Worm (Caenorhabditis elegans) whole organism, L3 larva: ENCODE results near the gene C50E3.11.

Experiments
- R02D3.7 ChIP-seq: fragments of 150-350 bp; optimal IDR thresholded peaks from 2 replicates; lab custom pipeline; 2014; ENCODE audit warnings: missing biosample characterization, missing genetic modification characterization
- ZK546.5 ChIP-seq: sonication (generic microtip); optimal IDR thresholded peaks from 2 replicates; lab custom pipeline; 2017; ENCODE audit warnings: missing biosample characterization, missing genetic modification characterization
- aly-2 ChIP-seq: fragments of 150-350 bp; optimal IDR thresholded peaks from 2 replicates; lab custom pipeline; 2014; ENCODE audit warnings: missing biosample characterization, missing genetic modification characterization
- ama-1 ChIP-seq: fragments of 150-350 bp; optimal IDR thresholded peaks from 2 replicates; lab custom pipeline; 2018
- ceh-16 ChIP-seq: sonication (generic microtip); optimal IDR thresholded peaks from 2 replicates; lab custom pipeline; 2017; ENCODE audit warnings: missing biosample characterization, missing genetic modification characterization
- ceh-28 ChIP-seq: fragments of 150-350 bp; optimal IDR thresholded peaks from 2 replicates; lab custom pipeline; 2014; ENCODE audit warnings: missing biosample characterization, missing genetic modification reagents, missing genetic modification characterization
- ceh-82 ChIP-seq: fragments of 150-350 bp; optimal IDR thresholded peaks from 2 replicates; lab custom pipeline; 2014; ENCODE audit warnings: missing biosample characterization, missing genetic modification characterization
- ceh-9 ChIP-seq: sonication (generic microtip); optimal IDR thresholded peaks from 2 replicates; lab custom pipeline; 2018; ENCODE audit warnings: missing biosample characterization, missing genetic modification characterization
- daf-12 ChIP-seq: fragments of 150-350 bp; optimal IDR thresholded peaks from 2 replicates; lab custom pipeline; 2014; ENCODE audit warnings: missing biosample characterization, missing genetic modification reagents, missing genetic modification characterization
- egl-27 ChIP-seq: sonication (generic microtip); optimal IDR thresholded peaks from 4 replicates; lab custom pipeline; 2017; ENCODE audit warnings: missing biosample characterization, missing genetic modification reagents, missing genetic modification characterization
- egl-5 ChIP-seq: fragments of 150-350 bp; optimal IDR thresholded peaks from 2 replicates; lab custom pipeline; 2017; ENCODE audit warnings: missing biosample characterization, missing genetic modification reagents, missing genetic modification characterization, inconsistent platforms
- elt-1 ChIP-seq: fragments of 150-350 bp; optimal IDR thresholded peaks from 2 replicates; lab custom pipeline; 2014; ENCODE audit warnings: missing biosample characterization, missing genetic modification characterization
- elt-2 ChIP-seq: sonication (generic microtip); optimal IDR thresholded peaks from 2 replicates; lab custom pipeline; 2016; ENCODE audit warnings: missing genetic modification reagents, mild to moderate bottlenecking, missing genetic modification characterization, missing compliant biosample characterization
- elt-3 ChIP-seq, 3 experiments: fragments of 150-350 bp in 1 of 3; sonication (generic microtip) in 2 of 3; optimal IDR thresholded peaks; 2 replicates in 2 of 3; 4 replicates in 1 of 3; lab custom pipeline; 2014 to 2017; ENCODE audit warnings: missing biosample characterization in 3 of 3, missing genetic modification characterization in 3 of 3
- eor-1 ChIP-seq, 2 experiments: fragments of 150-350 bp; optimal IDR thresholded peaks; 2 replicates each; lab custom pipeline; 2014 to 2018; ENCODE audit warnings: missing biosample characterization in 2 of 2, missing genetic modification characterization in 2 of 2
- fkh-10 ChIP-seq: sonication (generic microtip); optimal IDR thresholded peaks from 2 replicates; lab custom pipeline; 2017; ENCODE audit warnings: missing biosample characterization, missing genetic modification reagents, missing genetic modification characterization
- fkh-2 ChIP-seq: fragments of 150-350 bp; optimal IDR thresholded peaks from 2 replicates; lab custom pipeline; 2014; ENCODE audit warnings: missing biosample characterization, missing genetic modification reagents, missing genetic modification characterization
- fos-1 ChIP-seq: fragments of 150-350 bp; optimal IDR thresholded peaks from 2 replicates; lab custom pipeline; 2014; ENCODE audit warnings: missing biosample characterization, missing genetic modification characterization
- hmg-11 ChIP-seq: sonication (generic microtip); optimal IDR thresholded peaks from 2 replicates; lab custom pipeline; 2016; ENCODE audit warnings: missing genetic modification characterization, missing compliant biosample characterization
- jun-1 ChIP-seq: fragments of 150-350 bp; optimal IDR thresholded peaks from 2 replicates; lab custom pipeline; 2014; ENCODE audit warnings: missing biosample characterization, missing genetic modification reagents, missing genetic modification characterization
- lin-15B ChIP-seq: fragments of 150-350 bp; optimal IDR thresholded peaks from 2 replicates; lab custom pipeline; 2014; ENCODE audit warnings: missing biosample characterization, missing genetic modification characterization
- lin-39 ChIP-seq: fragments of 150-350 bp; optimal IDR thresholded peaks from 2 replicates; lab custom pipeline; 2018; ENCODE audit warnings: missing biosample characterization, missing genetic modification reagents, missing genetic modification characterization
- lsy-12 ChIP-seq: sonication (generic microtip); optimal IDR thresholded peaks from 2 replicates; lab custom pipeline; 2016; ENCODE audit warnings: mild to moderate bottlenecking, missing genetic modification characterization, missing compliant biosample characterization
- mdl-1 ChIP-seq: fragments of 150-350 bp; optimal IDR thresholded peaks from 2 replicates; lab custom pipeline; 2014; ENCODE audit warnings: missing biosample characterization, missing genetic modification characterization
- mml-1 ChIP-seq: fragments of 150-350 bp; sonication (generic microtip); optimal IDR thresholded peaks from 3 replicates; lab custom pipeline; 2014; ENCODE audit warnings: missing biosample characterization, missing genetic modification characterization
- nfya-1 ChIP-seq: sonication (generic microtip); optimal IDR thresholded peaks from 2 replicates; lab custom pipeline; 2017; ENCODE audit warnings: missing genetic modification characterization, mild to moderate bottlenecking, missing compliant biosample characterization, antibody characterized with exemption, moderate library complexity; ENCODE audit not compliant: insufficient read depth
- nhr-11 ChIP-seq: fragments of 150-350 bp; optimal IDR thresholded peaks from 2 replicates; lab custom pipeline; 2014; ENCODE audit warnings: missing biosample characterization, missing genetic modification characterization
- nhr-12 ChIP-seq: fragments of 150-350 bp; optimal IDR thresholded peaks from 2 replicates; lab custom pipeline; 2014; ENCODE audit warnings: missing biosample characterization, missing genetic modification characterization
- nhr-23 ChIP-seq: fragments of 150-350 bp; optimal IDR thresholded peaks from 2 replicates; lab custom pipeline; 2014; ENCODE audit warnings: missing biosample characterization, missing genetic modification reagents, missing genetic modification characterization
- nhr-237 ChIP-seq: fragments of 150-350 bp; optimal IDR thresholded peaks from 2 replicates; lab custom pipeline; 2014; ENCODE audit warnings: missing biosample characterization, missing genetic modification characterization
- nhr-25 ChIP-seq: sonication (generic microtip); optimal IDR thresholded peaks from 2 replicates; lab custom pipeline; 2017; ENCODE audit warnings: missing biosample characterization, missing genetic modification characterization
- nhr-28 ChIP-seq: fragments of 150-350 bp; optimal IDR thresholded peaks from 2 replicates; lab custom pipeline; 2014; ENCODE audit warnings: missing biosample characterization, missing genetic modification characterization
- nhr-43 ChIP-seq: sonication (generic microtip); optimal IDR thresholded peaks from 2 replicates; lab custom pipeline; 2016; ENCODE audit warnings: mild to moderate bottlenecking, missing genetic modification characterization, missing compliant biosample characterization; ENCODE audit not compliant: poor library complexity, severe bottlenecking
- nhr-67 ChIP-seq: fragments of 150-350 bp; optimal IDR thresholded peaks from 2 replicates; lab custom pipeline; 2014; ENCODE audit warnings: missing biosample characterization, missing genetic modification characterization
- nhr-76 ChIP-seq: fragments of 150-350 bp; sonication (generic microtip); optimal IDR thresholded peaks from 5 replicates; lab custom pipeline; 2014; ENCODE audit warnings: missing biosample characterization, missing genetic modification characterization
- nhr-77 ChIP-seq: fragments of 150-350 bp; optimal IDR thresholded peaks from 2 replicates; lab custom pipeline; 2014; ENCODE audit warnings: missing biosample characterization, missing genetic modification characterization
- pha-4 ChIP-seq: fragments of 150-350 bp; optimal IDR thresholded peaks from 2 replicates; lab custom pipeline; 2014; ENCODE audit warnings: missing biosample characterization, missing genetic modification reagents, missing genetic modification characterization
- pqm-1 ChIP-seq: fragments of 150-350 bp; optimal IDR thresholded peaks from 2 replicates; lab custom pipeline; 2017; ENCODE audit warnings: missing biosample characterization, missing genetic modification characterization, inconsistent platforms
- sea-2 ChIP-seq: fragments of 150-350 bp; sonication (generic microtip); optimal IDR thresholded peaks from 4 replicates; lab custom pipeline; 2014; ENCODE audit warnings: missing biosample characterization, missing genetic modification reagents, missing genetic modification characterization
- skn-1 ChIP-seq: fragments of 150-350 bp; optimal IDR thresholded peaks from 2 replicates; lab custom pipeline; 2014; ENCODE audit warnings: missing biosample characterization, missing genetic modification characterization
- snpc-4 ChIP-seq: fragments of 150-350 bp; optimal IDR thresholded peaks from 2 replicates; lab custom pipeline; 2014; ENCODE audit warnings: missing biosample characterization, missing genetic modification characterization
- tbx-2 ChIP-seq: sonication (generic microtip); optimal IDR thresholded peaks from 2 replicates; lab custom pipeline; 2016; ENCODE audit warnings: mild to moderate bottlenecking, missing genetic modification characterization, missing compliant biosample characterization
- unc-39 ChIP-seq: sonication (generic microtip); optimal IDR thresholded peaks from 4 replicates; lab custom pipeline; 2017; ENCODE audit warnings: missing biosample characterization, missing genetic modification characterization
- unc-62 ChIP-seq: fragments of 150-350 bp; sonication (generic microtip); optimal IDR thresholded peaks from 4 replicates; lab custom pipeline; 2014; ENCODE audit warnings: missing biosample characterization, missing genetic modification reagents, missing genetic modification characterization
- zag-1 ChIP-seq: fragments of 150-350 bp; optimal IDR thresholded peaks from 2 replicates; lab custom pipeline; 2014; ENCODE audit warnings: missing biosample characterization, missing genetic modification characterization
- ztf-11 ChIP-seq: fragments of 150-350 bp; optimal IDR thresholded peaks from 2 replicates; lab custom pipeline; 2014; ENCODE audit warnings: missing biosample characterization, missing genetic modification characterization
- ztf-4 ChIP-seq: fragments of 150-350 bp; optimal IDR thresholded peaks from 2 replicates; lab custom pipeline; 2014; ENCODE audit warnings: missing biosample characterization, missing genetic modification characterization

C50E3.11 gene

DNA sequence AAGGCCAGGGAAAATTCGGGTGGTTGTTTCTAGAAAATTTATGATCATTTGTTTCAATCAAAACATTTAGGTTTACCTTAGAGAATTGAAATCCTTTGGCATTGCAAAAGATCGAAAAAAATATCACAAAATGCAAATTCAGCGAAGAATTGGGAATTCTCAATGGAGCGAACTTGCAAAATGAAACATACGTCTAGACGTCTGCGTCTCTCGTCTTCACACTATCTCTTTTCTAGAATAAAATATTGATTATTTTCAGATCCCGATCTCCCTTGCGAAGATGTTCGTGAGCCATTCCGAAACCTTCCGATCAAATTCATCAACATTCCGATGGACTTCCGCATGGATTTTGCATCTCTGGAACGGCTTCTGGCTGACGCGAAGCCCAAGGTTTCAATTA, 22.9 kb downstream of the C50E3.11 start, which contains the start of gene ets-6:
TSS of gene ets-6 (minus strand) at position 169 of the 400 bp plus-strand sequence.
- TF ChIP-seq snpc-4 (tag; lab: Kevin White, UChicago) (peak; percentile 45), nhr-11 (tag; lab: Kevin White, UChicago) (no peak), nfya-1 (tag; lab: Kevin White, UChicago) (peak; percentile 61), pha-4 (tag; lab: Kevin White, UChicago) (peak; percentile 69), daf-12 (no peak), R02D3.7 (tag; lab: Kevin White, UChicago) (peak; percentile 31), ZK546.5 (tag; lab: Kevin White, UChicago) (no peak), nhr-76 (tag; lab: Kevin White, UChicago) (no peak), elt-1 (tag; lab: Kevin White, UChicago) (no peak), hmg-11 (tag; lab: Kevin White, UChicago) (peak; percentile 46), mdl-1 (tag; lab: Kevin White, UChicago) (no peak), pqm-1 (tag; lab: Kevin White, UChicago) (peak; percentile 23), ceh-82 (no peak), egl-5 (tag; lab: Kevin White, UChicago) (peak; percentile 18), tbx-2 (tag; lab: Kevin White, UChicago) (no peak), lin-15B (tag; lab: Kevin White, UChicago) (peak; percentile 73), nhr-25 (tag; lab: Kevin White, UChicago) (peak; percentile 32), ceh-28 (tag; lab: Kevin White, UChicago) (peak; percentile 85), nhr-23 (peak; percentile 61)

DNA sequence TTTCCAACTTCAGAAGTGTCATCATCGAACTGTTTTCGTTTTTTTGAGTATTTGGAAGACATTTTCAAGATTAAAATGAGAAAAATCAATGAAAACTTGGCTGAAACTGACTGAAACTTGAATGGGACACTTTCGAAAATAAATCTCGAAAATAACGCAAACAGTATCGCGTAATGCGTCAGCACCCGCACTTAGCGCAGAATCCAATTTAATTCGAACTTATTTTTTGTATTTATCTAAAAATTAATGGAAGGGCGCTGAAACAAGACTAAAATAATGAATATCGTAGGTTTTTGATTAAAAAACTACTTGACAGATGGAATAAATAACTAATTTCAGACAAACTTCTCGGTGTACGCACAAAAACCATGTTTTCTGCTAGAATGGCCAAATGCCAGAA, 27.7 kb downstream of the C50E3.11 start, which contains the start of the genes snu-66 and ints-9:
TSS of gene snu-66 (minus strand) at position 108 of the 400 bp plus-strand sequence.
TSS of gene ints-9 (plus strand) at position 240 of the 400 bp plus-strand sequence.
- no peak for TF ChIP-seq nhr-76 (tag; lab: Kevin White, UChicago)
- TF ChIP-seq ama-1 (lab: Kevin White, UChicago): no peak
- TF ChIP-seq tbx-2 (tag; lab: Kevin White, UChicago): peak; percentile 7
- no peak for TF ChIP-seq skn-1 (tag; lab: Kevin White, UChicago)
- no peak for TF ChIP-seq nhr-43
- TF ChIP-seq hmg-11 (tag; lab: Kevin White, UChicago): peak; percentile 18
- TF ChIP-seq ztf-4: no peak
- no peak for TF ChIP-seq mml-1 (tag; lab: Kevin White, UChicago)
- no peak for TF ChIP-seq nhr-28 (tag; lab: Kevin White, UChicago)
- no peak for TF ChIP-seq nhr-12 (tag; lab: Kevin White, UChicago)
- no peak for TF ChIP-seq ztf-11 (tag; lab: Kevin White, UChicago)
- no peak for TF ChIP-seq unc-39 (tag; lab: Kevin White, UChicago)
- TF ChIP-seq ceh-28 (tag; lab: Kevin White, UChicago): no peak
- TF ChIP-seq nhr-237: no peak
- no peak for TF ChIP-seq fos-1
- peak; percentile 77 for TF ChIP-seq lin-15B (tag; lab: Kevin White, UChicago)
- no peak for TF ChIP-seq zag-1 (tag; lab: Kevin White, UChicago)
- TF ChIP-seq sea-2 (GFP tag; lab: Kevin White, UChicago): no peak
- TF ChIP-seq fkh-2 (tag; lab: Kevin White, UChicago): no peak
- no peak for TF ChIP-seq nhr-77
- TF ChIP-seq nhr-23: peak; percentile 76
- TF ChIP-seq eor-1 (tag; optimal IDR thresholded peaks at IDR 0.05; lab: Kevin White, UChicago): no peak
- TF ChIP-seq pha-4 (tag; lab: Kevin White, UChicago): peak; percentile 67
- TF ChIP-seq mdl-1 (tag; lab: Kevin White, UChicago): no peak
- TF ChIP-seq aly-2 (tag; lab: Kevin White, UChicago): no peak
- TF ChIP-seq nhr-25 (tag; lab: Kevin White, UChicago): peak; percentile 38
- TF ChIP-seq ceh-82: no peak
- TF ChIP-seq snpc-4 (tag; lab: Kevin White, UChicago): peak; percentile 83
- TF ChIP-seq elt-1 (tag; lab: Kevin White, UChicago): no peak
- no peak for TF ChIP-seq ZK546.5 (tag; lab: Kevin White, UChicago)
- TF ChIP-seq elt-2 (tag; lab: Kevin White, UChicago): peak; percentile 7
- no peak for TF ChIP-seq ceh-16
- no peak for TF ChIP-seq ceh-9 (tag; lab: Kevin White, UChicago)
- no peak for TF ChIP-seq nfya-1 (tag; lab: Kevin White, UChicago)
- TF ChIP-seq R02D3.7 (tag; lab: Kevin White, UChicago): peak; percentile 11
- TF ChIP-seq unc-62 (GFP tag; lab: Kevin White, UChicago): no peak
- no peak for TF ChIP-seq egl-5 (tag; lab: Kevin White, UChicago)
- TF ChIP-seq egl-27 (tag; lab: Kevin White, UChicago): no peak
- no peak for TF ChIP-seq pqm-1 (tag; lab: Kevin White, UChicago)
- no peak for TF ChIP-seq daf-12
- no peak for TF ChIP-seq fkh-10
- no peak for TF ChIP-seq lsy-12 (tag; lab: Kevin White, UChicago)
- no peak for TF ChIP-seq nhr-11 (tag; lab: Kevin White, UChicago)
- TF ChIP-seq nhr-67 (tag; lab: Kevin White, UChicago): no peak
- no peak for TF ChIP-seq lin-39 (tag; lab: Kevin White, UChicago)
- no peak for TF ChIP-seq elt-3 (tag; optimal IDR thresholded peaks at IDR 0.05; lab: Kevin White, UChicago)
- peak; percentile 14 for TF ChIP-seq jun-1 (tag; lab: Kevin White, UChicago)
- TF ChIP-seq, all 47 proteins: peak for 10
